Worm (Caenorhabditis elegans): ENCODE results near the gene paic-1.
A peak's percentile ranks its signal among the peaks of the same experiment; 100 is the strongest.

paic-1 gene

DNA sequence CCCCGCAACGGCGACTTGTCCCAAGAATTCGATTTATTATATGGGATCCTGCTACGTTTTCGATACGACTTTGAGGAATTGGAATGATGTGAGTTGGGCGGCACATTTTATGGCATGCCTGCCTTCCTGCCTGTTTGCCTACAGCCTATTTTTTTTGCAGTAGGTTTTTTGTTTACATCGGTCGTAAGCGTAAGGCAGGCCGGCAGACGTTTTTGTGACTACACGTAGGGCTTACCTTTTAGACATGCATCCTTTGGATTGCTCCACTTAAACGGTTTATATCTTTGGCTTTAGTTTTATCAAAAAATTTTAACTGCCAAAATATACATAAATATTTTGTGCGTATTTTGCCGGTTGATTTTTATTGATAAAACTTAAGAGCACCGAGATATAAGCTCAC is 13.1 kb downstream of the paic-1 start:
- no peak for TF ChIP-seq dve-1 (tag; optimal IDR thresholded peaks at IDR 0.05)
- TF ChIP-seq elt-2 (tag; optimal IDR thresholded peaks at IDR 0.05) = no peak
- TF ChIP-seq pha-4 (tag; optimal IDR thresholded peaks at IDR 0.05) = no peak
- no peak for TF ChIP-seq nhr-11 (tag; optimal IDR thresholded peaks at IDR 0.05)
- no peak for TF ChIP-seq ref-2 (tag; optimal IDR thresholded peaks at IDR 0.05)
- TF ChIP-seq ets-4 (tag; optimal IDR thresholded peaks at IDR 0.05) = no peak
- no peak for TF ChIP-seq odd-2 (tag; optimal IDR thresholded peaks at IDR 0.05)
- no peak for TF ChIP-seq tbx-2 (tag; optimal IDR thresholded peaks at IDR 0.05)
- TF ChIP-seq eyg-1 (tag; optimal IDR thresholded peaks at IDR 0.05) = no peak
- TF ChIP-seq hlh-30 (tag; optimal IDR thresholded peaks at IDR 0.05; ENCODE audit: insufficient read depth) = no peak
- TF ChIP-seq unc-3 (GFP tag; conservative IDR thresholded peaks at IDR 0.05) = no peak
- TF ChIP-seq unc-3 (tag; optimal IDR thresholded peaks at IDR 0.05) = no peak
- no peak for TF ChIP-seq ceh-2 (tag; optimal IDR thresholded peaks at IDR 0.05)
- no peak for TF ChIP-seq sdc-2 (tag; optimal IDR thresholded peaks at IDR 0.05)
- TF ChIP-seq pag-3 (tag; optimal IDR thresholded peaks at IDR 0.05; ENCODE audit: borderline replicate concordance) = no peak
- TF ChIP-seq nfya-1 (tag; optimal IDR thresholded peaks at IDR 0.05) = no peak
- no peak for TF ChIP-seq mec-3 (tag; optimal IDR thresholded peaks at IDR 0.05; ENCODE audit: borderline replicate concordance)
- TF ChIP-seq npax-4 (tag; optimal IDR thresholded peaks at IDR 0.05) = no peak

DNA sequence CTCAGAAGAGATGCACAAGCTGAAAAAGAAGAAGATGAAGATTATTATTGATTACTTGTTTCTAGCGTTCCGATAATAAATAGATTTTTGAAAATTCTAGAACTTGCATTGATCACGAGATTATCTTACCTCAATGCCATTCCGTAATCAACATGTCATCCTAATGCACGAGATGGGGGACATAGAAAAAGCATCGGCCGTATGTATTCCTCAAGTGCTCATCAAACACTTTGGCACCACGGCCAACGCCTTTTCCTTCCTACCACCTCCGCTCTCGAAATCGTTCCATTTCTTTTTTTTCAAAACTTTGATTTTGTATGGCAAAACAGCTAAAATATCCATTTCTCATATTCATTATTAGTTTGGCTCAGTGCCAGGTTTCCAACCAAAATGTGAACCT is 13.6 kb downstream of the paic-1 start, which contains the start of gene lat-2:
TSS of gene lat-2 (plus strand) at position 301 of the 400 bp plus-strand sequence.
- no peak for TF ChIP-seq ahr-1 (tag; optimal IDR thresholded peaks at IDR 0.05)
- TF ChIP-seq fkh-6 (tag; optimal IDR thresholded peaks at IDR 0.05) = no peak
- no peak for TF ChIP-seq ref-2 (tag; optimal IDR thresholded peaks at IDR 0.05)
- no peak for TF ChIP-seq ttx-3 (tag; optimal IDR thresholded peaks at IDR 0.05)

DNA sequence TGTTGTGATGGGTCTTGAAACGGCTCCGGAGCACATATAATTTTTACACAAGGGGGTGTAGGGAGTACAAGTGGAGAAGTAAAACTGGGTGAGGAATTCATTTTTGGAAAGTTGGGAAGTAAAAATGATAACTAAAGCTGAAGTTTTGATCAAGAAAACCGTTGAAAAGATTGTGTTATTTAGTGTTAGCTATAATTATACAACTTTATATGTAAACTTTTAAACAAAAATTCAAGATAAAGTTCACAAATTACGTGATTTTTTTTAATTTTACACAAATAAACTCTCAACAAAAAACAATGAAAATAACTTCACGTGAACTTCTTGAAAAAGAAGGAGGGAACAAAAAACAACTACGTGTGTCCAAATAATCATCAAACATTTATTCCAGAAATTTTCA is 17.1 kb downstream of the paic-1 start, which contains the start of the genes H20J04.7 and H20J04.1:
TSS of gene H20J04.7 (minus strand) at position 101 of the 400 bp plus-strand sequence.
TSS of gene H20J04.1 (plus strand) at position 397 of the 400 bp plus-strand sequence.
- TF ChIP-seq tbx-7 (tag; optimal IDR thresholded peaks at IDR 0.05) (no peak), fkh-6 (tag; optimal IDR thresholded peaks at IDR 0.05) (no peak), ceh-31 (tag; optimal IDR thresholded peaks at IDR 0.05) (no peak), lin-11 (tag; optimal IDR thresholded peaks at IDR 0.05) (no peak), nhr-232 (tag; optimal IDR thresholded peaks at IDR 0.05) (no peak), pat-9 (tag; optimal IDR thresholded peaks at IDR 0.05) (no peak), ceh-14 (tag; optimal IDR thresholded peaks at IDR 0.05) (no peak), ceh-48 (tag; optimal IDR thresholded peaks at IDR 0.05) (no peak), ahr-1 (tag; optimal IDR thresholded peaks at IDR 0.05) (no peak), C38D4.7 (GFP tag; optimal IDR thresholded peaks at IDR 0.05) (no peak), ceh-19 (GFP tag; optimal IDR thresholded peaks at IDR 0.05) (no peak)

DNA sequence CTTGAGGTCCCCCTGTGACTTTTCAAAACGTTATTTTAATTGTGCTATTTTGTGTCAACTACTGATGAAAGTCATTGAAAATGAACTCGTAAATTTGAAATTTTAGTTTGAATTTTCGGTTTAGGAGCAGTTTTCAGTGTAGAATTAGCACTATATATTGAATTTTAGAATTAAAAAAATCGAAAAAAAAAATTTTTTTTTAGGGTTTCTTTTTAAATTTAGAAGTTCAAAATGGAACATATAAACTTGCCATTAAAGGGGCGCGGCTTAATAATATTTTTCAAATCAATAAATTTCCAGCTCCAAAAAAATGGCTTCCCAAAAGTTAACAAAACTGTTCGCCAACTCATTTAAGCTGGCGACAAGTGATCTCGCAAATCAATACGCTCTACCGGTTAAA is 21.4 kb downstream of the paic-1 start, which contains the start of gene H20J04.9:
TSS of gene H20J04.9 (plus strand) at position 301 of the 400 bp plus-strand sequence.
- TF ChIP-seq ceh-6 (GFP tag; optimal IDR thresholded peaks at IDR 0.05) (no peak), hlh-8 (tag; optimal IDR thresholded peaks at IDR 0.05) (no peak), hlh-6 (tag; optimal IDR thresholded peaks at IDR 0.05) (no peak), sox-4 (tag; optimal IDR thresholded peaks at IDR 0.05) (no peak), unc-55 (GFP tag; optimal IDR thresholded peaks at IDR 0.05) (no peak)

DNA sequence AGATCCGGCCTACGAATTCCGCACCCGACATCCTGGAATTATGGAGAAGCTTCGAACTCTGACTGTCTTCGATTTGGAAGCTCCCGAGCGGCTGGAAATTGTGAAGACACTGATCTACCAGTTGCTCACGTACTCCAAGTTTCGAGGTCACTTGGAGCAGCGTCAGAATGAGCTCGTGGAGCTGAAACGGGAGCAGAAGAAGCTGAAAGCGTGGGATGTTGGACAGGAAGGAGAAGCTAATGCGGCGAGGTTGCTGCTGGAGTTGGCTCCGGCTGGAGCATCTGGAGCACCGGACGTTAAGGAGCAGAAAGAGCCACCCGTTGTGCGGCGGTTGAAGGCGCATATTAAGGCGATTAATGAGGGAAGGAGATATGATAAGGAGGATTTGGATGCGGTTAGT is 28.0 kb downstream of the paic-1 start:
- TF ChIP-seq hlh-6 (tag; optimal IDR thresholded peaks at IDR 0.05) = peak; percentile 30
- TF ChIP-seq syd-9 (tag; optimal IDR thresholded peaks at IDR 0.05) = no peak
